Fruit fly (Drosophila melanogaster) whole organism, prepupa: ENCODE results near the gene CG42819.

Source experiments
- CG11294 ChIP-seq: fragments of 200-800 bp; sonication (Bioruptor generic); IDR thresholded peaks from 2 replicates; pipeline ENCODE4 v1.3.6; 2022; ENCODE audit warnings: missing biosample characterization, missing genetic modification characterization
- Lpt ChIP-seq: fragments of 200-800 bp; sonication (Bioruptor generic); optimal IDR thresholded peaks from 3 replicates; lab custom pipeline; 2016; ENCODE audit warnings: missing biosample characterization, missing genetic modification characterization
- Met ChIP-seq: fragments of 200-800 bp; sonication (Bioruptor generic); optimal IDR thresholded peaks from 3 replicates; lab custom pipeline; 2016; ENCODE audit warnings: missing biosample characterization, missing genetic modification characterization
- vri ChIP-seq: fragments of 200-800 bp; sonication (Bioruptor generic); optimal IDR thresholded peaks from 3 replicates; lab custom pipeline; 2016; ENCODE audit warnings: missing biosample characterization, mild to moderate bottlenecking, missing genetic modification characterization

DNA sequence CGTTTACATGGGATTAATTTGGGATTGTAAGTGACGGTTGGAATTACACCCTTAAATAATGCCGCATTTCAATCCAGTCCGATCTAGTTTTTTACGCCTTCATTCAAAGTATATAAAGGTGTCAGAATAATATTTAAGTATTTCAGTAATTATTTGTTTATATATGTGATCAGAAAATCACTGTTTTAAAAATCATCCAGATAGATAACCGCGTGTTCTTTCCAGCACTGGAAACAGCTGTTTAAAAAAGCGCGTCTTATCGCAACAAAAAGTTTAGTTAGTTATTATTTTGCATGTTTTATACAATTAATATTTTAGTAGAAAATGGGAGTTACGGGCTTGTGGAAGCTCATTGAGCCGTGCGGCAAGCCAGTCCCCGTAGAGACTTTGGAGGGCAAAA, 48.9 kb upstream of the CG42819 start, which contains the start of gene mus201:
- TF ChIP-seq Met = no peak
- TF ChIP-seq Lpt (GFP tag; lab: Kevin White, UChicago) = no peak
- TF ChIP-seq CG11294 (GFP tag; lab: Robert Waterston, UW) = no peak
- TF ChIP-seq vri (GFP tag; lab: Kevin White, UChicago) = no peak
